Fruit fly (Drosophila melanogaster) whole organism, adult: Measurements from ENCODE around the gene CG11030.

Source experiments
- CG11617 ChIP-seq: fragments of 200-800 bp; sonication (Bioruptor generic); optimal IDR thresholded peaks from 2 replicates; lab custom pipeline; 2017; ENCODE audit warnings: mild to moderate bottlenecking, missing biosample characterization, missing genetic modification reagents, missing genetic modification characterization
- CG14711 ChIP-seq: fragments of 200-800 bp; sonication (Bioruptor generic); optimal IDR thresholded peaks from 2 replicates; lab custom pipeline; 2018; ENCODE audit warnings: missing biosample characterization, mild to moderate bottlenecking, missing genetic modification characterization, moderate library complexity
- CG33017 ChIP-seq: fragments of 200-800 bp; sonication (Bioruptor generic); optimal IDR thresholded peaks from 2 replicates; lab custom pipeline; 2018; ENCODE audit warnings: missing biosample characterization, mild to moderate bottlenecking, missing genetic modification characterization, moderate library complexity
- CG7045 ChIP-seq: fragments of 200-800 bp; sonication (Bioruptor generic); optimal IDR thresholded peaks from 2 replicates; lab custom pipeline; 2017; ENCODE audit warnings: missing biosample characterization, mild to moderate bottlenecking, missing genetic modification characterization
- CG7101 ChIP-seq: fragments of 200-800 bp; sonication (Bioruptor generic); optimal IDR thresholded peaks from 2 replicates; lab custom pipeline; 2018; ENCODE audit warnings: missing biosample characterization, mild to moderate bottlenecking, missing genetic modification characterization, moderate library complexity
- bab1 ChIP-seq: fragments of 200-800 bp; sonication (Bioruptor generic); optimal IDR thresholded peaks from 3 replicates; lab custom pipeline; 2019; ENCODE audit warnings: missing biosample characterization, mild to moderate bottlenecking, missing genetic modification characterization, moderate library complexity
- cic ChIP-seq: fragments of 200-800 bp; sonication (Bioruptor generic); optimal IDR thresholded peaks from 2 replicates; lab custom pipeline; 2017; ENCODE audit warnings: missing biosample characterization, mild to moderate bottlenecking, missing genetic modification characterization, moderate library complexity
- tj ChIP-seq: fragments of 200-800 bp; sonication (Bioruptor generic); optimal IDR thresholded peaks from 3 replicates; lab custom pipeline; 2017; ENCODE audit warnings: missing biosample characterization, mild to moderate bottlenecking, missing genetic modification characterization, moderate library complexity

DNA sequence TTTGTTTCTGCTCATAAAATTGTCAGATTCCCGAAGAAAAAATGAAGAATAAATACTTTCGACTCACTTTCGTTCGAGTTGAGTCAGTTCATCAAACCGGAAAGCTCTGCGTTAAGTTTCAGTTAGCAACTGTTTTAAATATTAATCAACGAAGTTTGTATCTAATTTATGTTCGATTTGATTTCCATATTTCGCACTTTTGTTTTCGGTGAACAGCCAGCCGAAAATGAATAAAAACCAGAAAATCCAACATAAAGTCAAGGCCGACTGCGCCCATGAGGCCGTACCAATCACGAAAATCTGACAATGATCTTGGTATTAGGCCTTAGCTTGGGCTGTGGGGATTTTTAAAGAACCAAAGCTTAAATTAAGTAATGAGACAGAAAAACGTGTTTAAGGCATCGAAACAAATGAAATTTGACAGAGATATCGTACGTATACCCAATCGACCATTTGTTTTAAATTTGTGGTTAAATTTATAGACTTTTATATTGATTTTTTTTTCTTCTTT, 42.1 kb downstream of the CG11030 start:
- TF ChIP-seq CG33017 (tag; lab: Kevin White, UChicago) (no peak), CG11617 (GFP tag; lab: Kevin White, UChicago) (no peak), CG7045 (no peak), tj (GFP tag; lab: Kevin White, UChicago) (no peak), bab1 (no peak), CG14711 (tag; lab: Kevin White, UChicago) (no peak), CG7101 (tag; lab: Kevin White, UChicago) (no peak), cic (GFP tag; lab: Kevin White, UChicago) (no peak)
